Worm (Caenorhabditis elegans): Measurements from ENCODE around the gene Y54F10AL.1.

Y54F10AL.1 gene

DNA sequence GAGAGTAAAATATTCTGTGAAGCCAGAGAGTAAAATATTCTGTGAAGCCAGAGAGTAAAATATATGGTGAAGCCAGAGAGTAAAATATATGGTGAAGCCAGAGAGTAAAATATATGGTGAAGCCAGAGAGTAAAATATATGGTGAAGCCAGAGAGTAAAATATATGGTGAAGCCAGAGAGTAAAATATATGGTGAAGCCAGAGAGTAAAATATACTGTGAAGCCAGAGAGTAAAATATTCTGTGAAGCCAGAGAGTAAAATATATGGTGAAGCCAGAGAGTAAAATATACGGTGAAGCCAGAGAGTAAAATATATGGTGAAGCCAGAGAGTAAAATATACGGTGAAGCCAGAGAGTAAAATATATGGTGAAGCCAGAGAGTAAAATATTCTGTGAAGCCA is 11.8 kb downstream of the Y54F10AL.1 start:
- peak; percentile 79 for TF ChIP-seq hmg-20 (GFP tag; IDR thresholded peaks at IDR 0.05)
- peak; percentile 93 for TF ChIP-seq let-526 (GFP tag; IDR thresholded peaks at IDR 0.05)
- peak; percentile 71; the same call in 1 of the 2 replicates for TF ChIP-seq egl-18 (GFP tag; IDR thresholded peaks at IDR 0.05)
- peak; percentile 76; the same call in 1 of the 2 replicates for TF ChIP-seq Y56A3A.18 (GFP tag; IDR thresholded peaks at IDR 0.05)
- TF ChIP-seq ztf-6 (GFP tag; IDR thresholded peaks at IDR 0.05): peak; percentile 85; the same call in 1 of the 2 replicates
- peak; percentile 32; the same call in 1 of the 2 replicates for TF ChIP-seq hmg-1.2 (GFP tag; IDR thresholded peaks at IDR 0.05)
- peak; percentile 79; the same call in 1 of the 2 replicates for TF ChIP-seq ztf-25 (GFP tag; IDR thresholded peaks at IDR 0.05)
- peak; percentile 46; the same call in 1 of the 2 replicates for TF ChIP-seq madf-6 (GFP tag; IDR thresholded peaks at IDR 0.05)
- peak; percentile 61; the same call in 1 of the 2 replicates for TF ChIP-seq Y95B8A.8 (GFP tag; IDR thresholded peaks at IDR 0.05)
- peak; percentile 67; the same call in 1 of the 2 replicates for TF ChIP-seq attf-3 (GFP tag; conservative IDR thresholded peaks at IDR 0.05)
- peak; percentile 87 for TF ChIP-seq ceh-40 (GFP tag; IDR thresholded peaks at IDR 0.05)
- TF ChIP-seq bed-1 (GFP tag; IDR thresholded peaks at IDR 0.05): peak; percentile 96
- TF ChIP-seq nhr-120 (GFP tag; IDR thresholded peaks at IDR 0.05): 0 out of 2 replicates have a peak, but pooled peaks have one; percentile 70
- peak; percentile 52; the same call in 1 of the 2 replicates for TF ChIP-seq madf-8 (GFP tag; conservative IDR thresholded peaks at IDR 0.05)
- TF ChIP-seq lin-26 (GFP tag; IDR thresholded peaks at IDR 0.05): peak; percentile 77
- TF ChIP-seq lag-1 (GFP tag; IDR thresholded peaks at IDR 0.05): 0 out of 2 replicates have a peak, but pooled peaks have one; percentile 7
- peak; percentile 94; the same call in 1 of the 2 replicates for TF ChIP-seq cebp-2 (GFP tag; IDR thresholded peaks at IDR 0.05)
- peak; percentile 65; the same call in 1 of the 2 replicates for TF ChIP-seq ceh-91 (GFP tag; IDR thresholded peaks at IDR 0.05)
- peak; percentile 90 for TF ChIP-seq nfya-2 (GFP tag; IDR thresholded peaks at IDR 0.05)
- peak; percentile 86 for TF ChIP-seq F39B2.1 (GFP tag; IDR thresholded peaks at IDR 0.05)
- peak; percentile 77 for TF ChIP-seq attf-6 (GFP tag; IDR thresholded peaks at IDR 0.05)
- 0 out of 2 replicates have a peak, but pooled peaks have one; percentile 25 for TF ChIP-seq D2030.7 (GFP tag; IDR thresholded peaks at IDR 0.05)
- TF ChIP-seq rcor-1 (GFP tag; IDR thresholded peaks at IDR 0.05): peak; percentile 51
- TF ChIP-seq Y53F4B.3 (GFP tag; IDR thresholded peaks at IDR 0.05): peak; percentile 99
- 0 out of 2 replicates have a peak, but pooled peaks have one; percentile 37 for TF ChIP-seq B0019.2 (GFP tag; conservative IDR thresholded peaks at IDR 0.05)
- peak; percentile 45; the same call in 1 of the 2 replicates for TF ChIP-seq ceh-100 (GFP tag; IDR thresholded peaks at IDR 0.05)
- peak; percentile 39; the same call in 1 of the 2 replicates for TF ChIP-seq K11D2.4 (GFP tag; IDR thresholded peaks at IDR 0.05)
- peak; percentile 16; the same call in 1 of the 2 replicates for TF ChIP-seq F33H1.4 (GFP tag; IDR thresholded peaks at IDR 0.05)
- TF ChIP-seq madf-3 (GFP tag; IDR thresholded peaks at IDR 0.05): peak; percentile 96
- TF ChIP-seq Y53G8AR.9 (GFP tag; conservative IDR thresholded peaks at IDR 0.05): peak; percentile 87
- TF ChIP-seq ceh-58 (GFP tag; IDR thresholded peaks at IDR 0.05): peak; percentile 99
- peak; percentile 80 for TF ChIP-seq hsf-1 (GFP tag; IDR thresholded peaks at IDR 0.05)
- TF ChIP-seq egrh-3 (GFP tag; IDR thresholded peaks at IDR 0.05): peak; percentile 100

- TF ChIP-seq Y53F4B.3 (GFP tag; IDR thresholded peaks at IDR 0.05) (peak; percentile 75; the same call in 1 of the 2 replicates), egrh-3 (GFP tag; IDR thresholded peaks at IDR 0.05) (peak; percentile 91)
Observed at ce11 chrIII:2500073-2500472, 12.6 kb downstream of the Y54F10AL.1 start.

ce11 chrIII:2500636-2501035 is 13.1 kb downstream of the Y54F10AL.1 start:
- TF ChIP-seq egrh-3 (GFP tag; IDR thresholded peaks at IDR 0.05): peak; percentile 99
- TF ChIP-seq Y53F4B.3 (GFP tag; IDR thresholded peaks at IDR 0.05): peak; percentile 85; the same call in 1 of the 2 replicates
